Fruit fly (Drosophila melanogaster) whole organism, pupa: ENCODE results near the gene Lrch.

Experiments used
- CG10348 ChIP-seq: fragments of 200-800 bp; sonication (Bioruptor generic); IDR thresholded peaks from 2 replicates; pipeline ENCODE4 v1.3.6; 2022; ENCODE audit warnings: missing biosample characterization, missing genetic modification characterization
- CG12605 ChIP-seq: fragments of 200-800 bp; sonication (Bioruptor generic); IDR thresholded peaks from 2 replicates; pipeline ENCODE4 v1.3.6; 2022; ENCODE audit warnings: missing biosample characterization, missing genetic modification characterization
- CG13204 ChIP-seq: fragments of 200-800 bp; sonication (Bioruptor generic); optimal IDR thresholded peaks from 2 replicates; lab custom pipeline; 2018; ENCODE audit warnings: missing biosample characterization, mild to moderate bottlenecking, missing genetic modification characterization, moderate library complexity
- CG14655 ChIP-seq: fragments of 200-800 bp; sonication (Bioruptor generic); optimal IDR thresholded peaks from 3 replicates; lab custom pipeline; 2017; ENCODE audit warnings: mild to moderate bottlenecking, missing biosample characterization, missing genetic modification reagents, missing genetic modification characterization
- CG15710 ChIP-seq: fragments of 200-800 bp; sonication (Bioruptor generic); optimal IDR thresholded peaks from 2 replicates; lab custom pipeline; 2018; ENCODE audit warnings: missing biosample characterization, mild to moderate bottlenecking, missing genetic modification characterization, moderate library complexity
- CG17806 ChIP-seq: fragments of 200-800 bp; sonication (Bioruptor generic); optimal IDR thresholded peaks from 2 replicates; lab custom pipeline; 2018; ENCODE audit warnings: missing biosample characterization, mild to moderate bottlenecking, missing genetic modification characterization, moderate library complexity
- CG32121 ChIP-seq: fragments of 200-800 bp; sonication (Bioruptor generic); IDR thresholded peaks from 2 replicates; pipeline ENCODE4 v1.3.6; 2022; ENCODE audit warnings: missing biosample characterization, missing genetic modification characterization
- CG34367 ChIP-seq: fragments of 200-800 bp; sonication (Bioruptor generic); optimal IDR thresholded peaks from 2 replicates; lab custom pipeline; 2018; ENCODE audit warnings: missing biosample characterization, mild to moderate bottlenecking, missing genetic modification characterization
- CG4496 ChIP-seq: fragments of 200-800 bp; sonication (Bioruptor generic); IDR thresholded peaks from 3 replicates; pipeline ENCODE4 v1.3.6; 2022; ENCODE audit warnings: missing biosample characterization, missing genetic modification characterization
- CG8159 ChIP-seq: fragments of 200-800 bp; sonication (Bioruptor generic); optimal IDR thresholded peaks from 3 replicates; lab custom pipeline; 2018; ENCODE audit warnings: missing biosample characterization, mild to moderate bottlenecking, missing genetic modification characterization, moderate library complexity
- CG8301 ChIP-seq: fragments of 200-800 bp; sonication (Bioruptor generic); optimal IDR thresholded peaks from 2 replicates; lab custom pipeline; 2018; ENCODE audit warnings: missing biosample characterization, mild to moderate bottlenecking, missing genetic modification characterization
- CG9948 ChIP-seq: fragments of 200-800 bp; sonication (Bioruptor generic); optimal IDR thresholded peaks from 2 replicates; lab custom pipeline; 2018; ENCODE audit warnings: missing biosample characterization, mild to moderate bottlenecking, missing genetic modification characterization, moderate library complexity
- D1 ChIP-seq: fragments of 200-800 bp; sonication (Bioruptor generic); optimal IDR thresholded peaks from 2 replicates; lab custom pipeline; 2018; ENCODE audit warnings: missing biosample characterization, mild to moderate bottlenecking, missing genetic modification characterization, moderate library complexity
- EcR ChIP-seq: fragments of 200-800 bp; sonication (Bioruptor generic); optimal IDR thresholded peaks from 3 replicates; lab custom pipeline; 2019; ENCODE audit warnings: missing biosample characterization, missing genetic modification characterization, mild to moderate bottlenecking, moderate library complexity, missing genetic modification reagents
- Ets98B ChIP-seq: fragments of 200-800 bp; sonication (Bioruptor generic); IDR thresholded peaks from 2 replicates; pipeline ENCODE4 v1.3.6; 2022; ENCODE audit warnings: missing biosample characterization, missing genetic modification characterization
- Pif1A ChIP-seq: fragments of 200-800 bp; sonication (Bioruptor generic); optimal IDR thresholded peaks from 3 replicates; lab custom pipeline; 2016; ENCODE audit warnings: missing biosample characterization, missing genetic modification characterization
- Pif1B ChIP-seq: fragments of 200-800 bp; sonication (Bioruptor generic); optimal IDR thresholded peaks from 3 replicates; lab custom pipeline; 2016; ENCODE audit warnings: missing biosample characterization, missing genetic modification characterization
- Snoo ChIP-seq: fragments of 200-800 bp; sonication (Bioruptor generic); optimal IDR thresholded peaks from 3 replicates; lab custom pipeline; 2017; ENCODE audit warnings: missing biosample characterization, mild to moderate bottlenecking, missing genetic modification characterization, inconsistent platforms
- fd96Ca ChIP-seq: fragments of 200-800 bp; sonication (Bioruptor generic); IDR thresholded peaks from 3 replicates; pipeline ENCODE4 v1.3.6; 2022; ENCODE audit warnings: missing biosample characterization, missing genetic modification characterization
- gl ChIP-seq: fragments of 200-800 bp; sonication (Bioruptor generic); optimal IDR thresholded peaks from 2 replicates; lab custom pipeline; 2018; ENCODE audit warnings: missing biosample characterization, mild to moderate bottlenecking, missing genetic modification characterization
- rn ChIP-seq: fragments of 200-800 bp; sonication (Bioruptor generic); IDR thresholded peaks from 2 replicates; pipeline ENCODE4 v1.3.6; 2022; ENCODE audit warnings: missing biosample characterization, missing genetic modification characterization

Lrch gene

DNA sequence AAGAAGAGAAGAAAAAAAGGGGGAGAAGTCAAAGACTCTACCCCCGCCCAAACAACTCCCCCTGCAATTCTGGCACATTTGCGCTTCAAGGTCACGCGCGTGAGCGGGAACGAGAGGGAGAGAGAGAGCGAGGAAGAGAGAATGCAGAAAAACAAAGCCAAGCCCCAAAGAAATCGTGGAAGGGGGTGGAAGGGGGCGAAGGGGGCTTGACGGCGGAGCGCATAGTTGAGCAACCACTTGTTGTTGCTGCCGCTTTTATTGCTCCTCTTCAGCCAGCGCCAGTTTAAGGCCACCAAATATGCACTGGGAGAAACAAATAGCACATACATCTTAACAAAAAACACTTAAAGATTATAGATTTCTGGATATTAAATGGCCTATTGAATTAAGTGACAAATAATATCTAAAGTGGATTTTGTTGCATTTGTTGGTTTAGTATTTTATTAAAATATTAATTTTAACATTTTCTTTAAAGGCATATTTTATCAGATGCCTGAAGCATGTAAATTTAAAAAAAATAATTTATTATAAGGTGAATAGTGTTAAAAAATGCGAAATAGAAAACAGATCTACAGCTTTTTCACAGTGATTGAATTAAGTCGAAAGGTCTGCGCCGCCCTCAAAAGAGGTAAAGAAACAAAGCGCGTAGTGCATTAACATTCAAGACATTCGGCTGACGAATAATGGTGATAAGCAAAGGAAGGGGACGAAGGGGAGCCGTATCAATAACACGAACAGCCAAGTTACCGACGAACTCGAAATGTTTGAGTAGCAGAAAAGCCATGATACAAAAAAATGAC is 46.1 kb upstream of the Lrch start:
- TF ChIP-seq Ets98B (GFP tag; lab: Robert Waterston, UW): peak; percentile 42; the same call in 1 of the 2 replicates
- TF ChIP-seq CG10348: peak; percentile 53; the same call in 1 of the 2 replicates
- peak; percentile 98 for TF ChIP-seq CG15710 (tag; lab: Kevin White, UChicago)
- TF ChIP-seq CG13204 (GFP tag; lab: Kevin White, UChicago): peak; percentile 79
- peak; percentile 67; the same call in 2 of the 3 replicates for TF ChIP-seq fd96Ca
- TF ChIP-seq CG32121 (GFP tag; lab: Robert Waterston, UW): peak; percentile 88
- TF ChIP-seq Pif1A (GFP tag; lab: Kevin White, UChicago): peak; percentile 65
- TF ChIP-seq Pif1B (GFP tag; lab: Kevin White, UChicago): peak; percentile 42
- peak; percentile 84 for TF ChIP-seq CG34367 (tag; lab: Kevin White, UChicago)
- TF ChIP-seq CG8301 (tag; lab: Kevin White, UChicago): peak; percentile 93
- peak; percentile 99 for TF ChIP-seq CG17806
- peak; percentile 99 for TF ChIP-seq CG8159 (tag; lab: Kevin White, UChicago)
- peak; percentile 93 for TF ChIP-seq Snoo (tag; lab: Kevin White, UChicago)
- peak; percentile 98 for TF ChIP-seq EcR (GFP tag; lab: Kevin White, UChicago)
- peak; percentile 78 for TF ChIP-seq rn (GFP tag; lab: Robert Waterston, UW)
- peak; percentile 99 for TF ChIP-seq CG9948
- TF ChIP-seq CG4496 (GFP tag; lab: Robert Waterston, UW): peak; percentile 89
- peak; percentile 99 for TF ChIP-seq D1 (tag; lab: Kevin White, UChicago)
- peak; percentile 95 for TF ChIP-seq CG14655 (GFP tag; lab: Kevin White, UChicago)
- TF ChIP-seq CG12605 (GFP tag; lab: Robert Waterston, UW): peak; percentile 89
- peak; percentile 86 for TF ChIP-seq gl
- TF ChIP-seq, all 21 proteins: peak for 21

DNA sequence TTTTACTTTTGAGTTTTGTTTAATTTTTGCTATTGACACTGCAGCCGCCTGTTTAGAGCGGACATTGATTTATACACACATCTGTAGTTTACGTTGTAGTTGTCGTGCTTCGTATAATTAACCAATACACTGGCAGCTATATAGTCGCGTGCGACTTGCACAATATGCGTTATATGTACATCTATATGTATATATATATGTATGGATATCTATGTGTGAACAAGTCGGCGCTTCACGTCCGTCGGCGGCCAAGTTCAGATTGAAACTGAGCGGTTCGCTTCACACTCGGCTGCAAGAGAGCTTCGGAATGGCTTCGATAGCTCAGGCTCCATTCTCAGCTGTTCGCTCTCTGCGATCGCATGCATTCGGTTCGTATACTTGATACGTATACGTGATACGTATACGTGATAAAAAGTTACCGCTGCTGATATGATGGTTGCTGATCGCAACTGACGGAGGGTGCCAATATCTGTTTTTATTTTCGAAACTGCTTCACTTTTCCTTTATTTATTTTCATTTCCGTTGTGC is 44.1 kb upstream of the Lrch start:
- TF ChIP-seq D1 (tag; lab: Kevin White, UChicago) (no peak), CG12605 (GFP tag; lab: Robert Waterston, UW) (peak; percentile 63), CG8301 (tag; lab: Kevin White, UChicago) (peak; percentile 5), CG34367 (tag; lab: Kevin White, UChicago) (peak; percentile 27), Snoo (tag; lab: Kevin White, UChicago) (peak; percentile 22), rn (GFP tag; lab: Robert Waterston, UW) (no peak), CG17806 (peak; percentile 42), Ets98B (GFP tag; lab: Robert Waterston, UW) (peak; percentile 72), CG4496 (GFP tag; lab: Robert Waterston, UW) (peak; percentile 60; the same call in 2 of the 3 replicates), Pif1A (GFP tag; lab: Kevin White, UChicago) (peak; percentile 56), CG15710 (tag; lab: Kevin White, UChicago) (peak; percentile 10), CG9948 (no peak), CG32121 (GFP tag; lab: Robert Waterston, UW) (peak; percentile 50; the same call in 1 of the 2 replicates), Pif1B (GFP tag; lab: Kevin White, UChicago) (peak; percentile 72), gl (peak; percentile 57), CG10348 (no peak), fd96Ca (no peak; the same call in 2 of the 3 replicates), EcR (GFP tag; lab: Kevin White, UChicago) (peak; percentile 83), CG13204 (GFP tag; lab: Kevin White, UChicago) (peak; percentile 56), CG8159 (tag; lab: Kevin White, UChicago) (peak; percentile 49), CG14655 (GFP tag; lab: Kevin White, UChicago) (peak; percentile 43)

DNA sequence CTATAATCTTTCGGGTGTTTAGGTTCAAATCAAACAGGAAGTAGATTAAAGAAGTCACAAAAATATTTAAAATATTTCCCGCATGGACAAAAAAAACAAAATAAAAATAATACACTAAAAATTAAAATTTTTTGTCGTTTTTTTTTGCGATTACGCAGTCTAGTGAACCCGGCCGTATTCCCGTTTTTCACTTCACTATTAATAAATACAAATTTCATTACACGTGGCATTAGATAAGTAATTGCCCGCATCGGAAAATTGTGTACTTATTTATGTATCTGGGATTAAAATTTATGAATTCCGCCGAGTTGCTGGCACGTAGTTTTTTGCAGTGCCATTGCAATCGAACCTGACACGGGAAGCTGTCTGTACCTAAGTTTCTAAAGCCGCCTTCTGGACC is 43.3 kb upstream of the Lrch start:
- TF ChIP-seq CG10348 (no peak), Pif1A (GFP tag; lab: Kevin White, UChicago) (peak; percentile 42), gl (no peak), CG32121 (GFP tag; lab: Robert Waterston, UW) (no peak; the same call in 1 of the 2 replicates), CG34367 (tag; lab: Kevin White, UChicago) (no peak), CG15710 (tag; lab: Kevin White, UChicago) (peak; percentile 42), fd96Ca (peak; percentile 47; the same call in 1 of the 3 replicates), CG17806 (peak; percentile 11), Pif1B (GFP tag; lab: Kevin White, UChicago) (no peak), Ets98B (GFP tag; lab: Robert Waterston, UW) (no peak), EcR (GFP tag; lab: Kevin White, UChicago) (no peak), Snoo (tag; lab: Kevin White, UChicago) (no peak), CG13204 (GFP tag; lab: Kevin White, UChicago) (no peak), D1 (tag; lab: Kevin White, UChicago) (no peak), CG12605 (GFP tag; lab: Robert Waterston, UW) (no peak), CG8159 (tag; lab: Kevin White, UChicago) (peak; percentile 46), CG4496 (GFP tag; lab: Robert Waterston, UW) (no peak), rn (GFP tag; lab: Robert Waterston, UW) (no peak), CG9948 (peak; percentile 21), CG8301 (tag; lab: Kevin White, UChicago) (peak; percentile 18), CG14655 (GFP tag; lab: Kevin White, UChicago) (peak; percentile 60)

DNA sequence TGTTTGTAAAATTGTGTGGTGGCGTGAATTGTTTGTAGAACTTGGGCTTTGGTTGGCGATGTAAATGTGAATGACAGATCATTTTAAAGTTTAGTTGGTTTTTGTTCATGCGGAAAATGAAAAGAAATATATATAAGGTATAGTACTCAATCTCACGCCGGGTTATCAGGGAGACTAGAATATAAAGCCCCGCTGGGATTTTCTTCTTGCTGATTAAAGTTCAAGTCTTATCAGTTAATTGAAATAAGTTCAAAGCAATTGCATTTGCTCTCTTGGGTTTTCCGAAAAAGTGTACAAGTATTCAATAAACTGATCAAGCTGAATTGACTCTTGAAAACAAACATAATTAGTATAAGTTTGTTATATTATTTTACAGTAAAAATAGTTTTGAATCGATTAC is 41.5 kb upstream of the Lrch start:
- TF ChIP-seq CG15710 (tag; lab: Kevin White, UChicago) (no peak), fd96Ca (no peak), CG8159 (tag; lab: Kevin White, UChicago) (no peak), EcR (GFP tag; lab: Kevin White, UChicago) (peak; percentile 4), CG14655 (GFP tag; lab: Kevin White, UChicago) (no peak)
